Worm (Caenorhabditis elegans) whole organism, L4 larva: Measurements from ENCODE around the gene ttr-59.

Source experiments
- F10B5.3 ChIP-seq: sonication (generic microtip); optimal IDR thresholded peaks from 2 replicates; lab custom pipeline; 2016; ENCODE audit warnings: mild to moderate bottlenecking, missing genetic modification characterization, missing compliant biosample characterization
- ZK546.5 ChIP-seq, 2 experiments: sonication (generic microtip); optimal IDR thresholded peaks; 2 replicates each; lab custom pipeline; 2017; ENCODE audit warnings: missing biosample characterization in 2 of 2, missing genetic modification characterization in 2 of 2
- daf-8 ChIP-seq: fragments of 200-800 bp; sonication (Bioruptor generic); IDR thresholded peaks from 2 replicates; pipeline ENCODE4 v1.3.6; 2022; ENCODE audit warnings: missing genetic modification characterization, missing compliant biosample characterization
- dpl-1 ChIP-seq: fragments of 150-350 bp; optimal IDR thresholded peaks from 2 replicates; lab custom pipeline; 2014; ENCODE audit warnings: missing biosample characterization, missing genetic modification reagents, missing genetic modification characterization
- dve-1 ChIP-seq: sonication (generic microtip); optimal IDR thresholded peaks from 2 replicates; lab custom pipeline; 2017; ENCODE audit warnings: antibody characterized with exemption, mild to moderate bottlenecking, missing genetic modification characterization, missing compliant biosample characterization; ENCODE audit not compliant: insufficient read depth
- lim-7 ChIP-seq: fragments of 200-800 bp; sonication (Bioruptor generic); IDR thresholded peaks from 2 replicates; pipeline ENCODE4 v1.3.6; 2022; ENCODE audit warnings: missing genetic modification characterization, missing compliant biosample characterization
- nhr-76 ChIP-seq: fragments of 150-350 bp; optimal IDR thresholded peaks from 2 replicates; lab custom pipeline; 2014; ENCODE audit warnings: missing biosample characterization, missing genetic modification characterization
- pha-4 ChIP-seq, 2 experiments: fragments of 150-350 bp in 1 of 2; fragments of 200-800 bp in 1 of 2; sonication (Bioruptor generic) in 1 of 2; IDR thresholded peaks in 1 of 2; optimal IDR thresholded peaks in 1 of 2; 2 replicates each; pipeline versions ENCODE4 v1.3.6 to Lab custom; 2014 to 2022; ENCODE audit warnings: missing genetic modification characterization in 2 of 2, missing genetic modification reagents in 2 of 2, missing biosample characterization in 1 of 2, missing compliant biosample characterization in 1 of 2
- unc-130 ChIP-seq: sonication (generic microtip); optimal IDR thresholded peaks from 2 replicates; lab custom pipeline; 2016; ENCODE audit warnings: missing genetic modification reagents, missing genetic modification characterization, missing compliant biosample characterization
- unc-39 ChIP-seq: sonication (generic microtip); optimal IDR thresholded peaks from 2 replicates; lab custom pipeline; 2017; ENCODE audit warnings: missing biosample characterization, missing genetic modification characterization
- zag-1 ChIP-seq: fragments of 150-350 bp; optimal IDR thresholded peaks from 2 replicates; lab custom pipeline; 2014; ENCODE audit warnings: missing biosample characterization, missing genetic modification characterization

DNA sequence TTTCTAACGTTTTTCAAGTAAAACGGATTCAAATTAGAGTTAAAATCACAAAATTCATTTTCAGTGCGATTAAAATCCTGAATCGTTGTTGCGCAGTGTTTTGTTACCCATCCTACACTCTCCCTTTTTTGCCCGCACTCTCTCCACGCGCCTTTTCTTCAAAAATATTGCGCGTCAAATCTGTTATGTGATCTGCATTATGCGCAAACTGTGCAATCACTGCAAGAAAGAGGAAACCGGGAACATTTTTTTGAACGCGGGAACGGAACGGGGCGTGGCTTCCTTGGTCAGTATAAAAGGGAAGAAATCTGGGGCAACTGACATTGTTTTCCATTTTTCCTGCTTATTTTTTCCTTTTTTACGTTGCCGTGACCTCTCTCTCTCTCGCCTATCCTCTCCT, 10.8 kb downstream of the ttr-59 start:
- TF ChIP-seq unc-39 (tag; lab: Kevin White, UChicago) (no peak), nhr-76 (tag; lab: Kevin White, UChicago) (no peak), zag-1 (tag; lab: Kevin White, UChicago) (no peak), pha-4 (GFP tag; IDR thresholded peaks at IDR 0.05; lab: Robert Waterston, UW) (no peak), pha-4 (tag; optimal IDR thresholded peaks at IDR 0.05; lab: Kevin White, UChicago) (no peak), unc-130 (GFP tag; lab: Kevin White, UChicago) (no peak), lim-7 (GFP tag; lab: Robert Waterston, UW) (no peak), daf-8 (GFP tag; lab: Robert Waterston, UW) (no peak), dve-1 (tag; lab: Kevin White, UChicago) (no peak), ZK546.5 (tag; optimal IDR thresholded peaks at IDR 0.05; lab: Kevin White, UChicago) (no peak), dpl-1 (GFP tag; lab: Kevin White, UChicago) (peak; percentile 30), F10B5.3 (no peak)
